Worm (Caenorhabditis elegans): ENCODE measurements around the gene gmeb-3.

Gene gmeb-3

DNA sequence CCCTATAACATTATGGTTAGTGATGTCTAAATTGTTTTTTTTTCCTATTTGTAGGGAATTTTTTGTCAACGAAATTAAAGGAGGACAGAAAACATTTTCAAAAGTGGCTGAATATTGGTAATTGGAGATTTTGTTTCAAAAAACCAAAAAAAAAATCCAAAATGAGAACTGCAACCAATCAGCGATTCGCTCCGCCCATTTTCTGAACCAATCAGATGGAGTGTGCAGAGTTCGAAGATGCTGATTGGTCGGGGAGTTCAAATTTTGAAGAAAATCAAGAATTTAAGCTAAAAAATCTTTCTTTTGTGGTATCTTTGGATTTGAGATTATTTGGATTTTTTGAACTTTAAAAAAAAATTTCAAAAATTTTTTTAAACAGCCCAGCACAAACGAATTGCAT, 30.1 kb downstream of the gmeb-3 start (continued):
- TF ChIP-seq rnt-1 (tag; optimal IDR thresholded peaks at IDR 0.05) = no peak

DNA sequence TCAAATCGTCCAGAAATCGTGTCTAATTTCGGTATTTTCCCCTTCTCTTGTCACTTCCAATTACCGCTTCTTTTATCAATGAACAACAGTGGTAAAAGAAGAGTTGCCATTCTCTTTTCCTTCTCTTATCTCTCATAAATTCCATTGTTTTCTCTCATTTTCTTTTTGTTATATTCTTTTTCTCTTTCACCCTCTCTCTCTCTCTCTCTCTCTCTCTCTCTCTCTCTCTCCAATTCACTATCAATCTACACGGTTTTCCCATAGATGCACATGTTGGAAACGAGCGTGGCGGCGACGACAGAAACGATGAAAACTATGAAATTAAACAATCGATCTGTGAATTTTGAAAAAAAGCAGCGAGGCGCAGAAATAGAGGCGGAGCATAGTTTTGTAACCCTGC, 30.9 kb downstream of the gmeb-3 start:
- no peak for TF ChIP-seq ceh-82 (tag; optimal IDR thresholded peaks at IDR 0.05)
- TF ChIP-seq mab-9 (GFP tag; IDR thresholded peaks at IDR 0.05) = no peak
- no peak for TF ChIP-seq zag-1 (tag; optimal IDR thresholded peaks at IDR 0.05)
- TF ChIP-seq skn-1 (tag; optimal IDR thresholded peaks at IDR 0.05) = no peak
- no peak for TF ChIP-seq Y116A8C.19 (tag; optimal IDR thresholded peaks at IDR 0.05; ENCODE audit: borderline replicate concordance)
- TF ChIP-seq sptf-1 (tag; optimal IDR thresholded peaks at IDR 0.05) = no peak
- no peak for TF ChIP-seq pax-3 (tag; optimal IDR thresholded peaks at IDR 0.05)
- no peak for TF ChIP-seq lir-3 (tag; optimal IDR thresholded peaks at IDR 0.05; ENCODE audit: poor library complexity)
- TF ChIP-seq egl-13 (tag; optimal IDR thresholded peaks at IDR 0.05) = no peak
- TF ChIP-seq lin-13 (GFP tag; optimal IDR thresholded peaks at IDR 0.05) = no peak
- TF ChIP-seq pqm-1 (tag; optimal IDR thresholded peaks at IDR 0.05) = no peak
- no peak for TF ChIP-seq tlp-1 (tag; optimal IDR thresholded peaks at IDR 0.05)
- TF ChIP-seq irx-1 (tag; optimal IDR thresholded peaks at IDR 0.05) = no peak
- peak; percentile 7 for TF ChIP-seq pag-3 (tag; optimal IDR thresholded peaks at IDR 0.05; ENCODE audit: borderline replicate concordance, insufficient read depth)
- no peak for TF ChIP-seq hpl-2 (GFP tag; optimal IDR thresholded peaks at IDR 0.05)
- TF ChIP-seq efl-1 (optimal IDR thresholded peaks at IDR 0.05) = peak; percentile 12 to 22
- TF ChIP-seq efl-1 (GFP tag; optimal IDR thresholded peaks at IDR 0.05 in 1 of 2) = peak in 1 of 2 experiments; percentile 83
- no peak for TF ChIP-seq ces-1 (GFP tag; optimal IDR thresholded peaks at IDR 0.05)
- peak; percentile 63 for TF ChIP-seq lin-14 (GFP tag; optimal IDR thresholded peaks at IDR 0.05)
- peak; percentile 60 for TF ChIP-seq snu-23 (GFP tag; optimal IDR thresholded peaks at IDR 0.05)
- peak; percentile 65 for TF ChIP-seq blmp-1 (tag; optimal IDR thresholded peaks at IDR 0.05)
- TF ChIP-seq nhr-71 (tag; optimal IDR thresholded peaks at IDR 0.05) = peak; percentile 55
- no peak for TF ChIP-seq C34B4.2 (tag; optimal IDR thresholded peaks at IDR 0.05)
- TF ChIP-seq ceh-88 (GFP tag; IDR thresholded peaks at IDR 0.05) = no peak
- no peak for TF ChIP-seq ceh-63 (GFP tag; optimal IDR thresholded peaks at IDR 0.05)
- no peak for TF ChIP-seq C04F5.9 (tag; optimal IDR thresholded peaks at IDR 0.05)
- peak in 1 of 2 experiments; percentile 66 for TF ChIP-seq lin-35 (GFP tag; optimal IDR thresholded peaks at IDR 0.05)
- TF ChIP-seq efl-3 (GFP tag; optimal IDR thresholded peaks at IDR 0.05) = no peak
- TF ChIP-seq C16A3.4 (tag; optimal IDR thresholded peaks at IDR 0.05) = no peak
- TF ChIP-seq dsc-1 (tag; optimal IDR thresholded peaks at IDR 0.05) = no peak
- TF ChIP-seq unc-130 (tag; optimal IDR thresholded peaks at IDR 0.05) = no peak
- TF ChIP-seq fkh-10 (GFP tag; optimal IDR thresholded peaks at IDR 0.05) = no peak
- TF ChIP-seq dpl-1 (GFP tag; optimal IDR thresholded peaks at IDR 0.05) = no peak
- no peak for TF ChIP-seq mdl-1 (tag; optimal IDR thresholded peaks at IDR 0.05)
- peak; percentile 45 for TF ChIP-seq nhr-90 (tag; optimal IDR thresholded peaks at IDR 0.05; ENCODE audit: poor library complexity)
- TF ChIP-seq ama-1 (optimal IDR thresholded peaks at IDR 0.05) = peak; percentile 12
- no peak for TF ChIP-seq rnt-1 (tag; optimal IDR thresholded peaks at IDR 0.05)
- TF ChIP-seq ets-5 (GFP tag; IDR thresholded peaks at IDR 0.05) = no peak
- TF ChIP-seq ztf-11 (tag; optimal IDR thresholded peaks at IDR 0.05) = no peak
- TF ChIP-seq nhr-20 (tag; optimal IDR thresholded peaks at IDR 0.05) = peak; percentile 57
- TF ChIP-seq lsy-2 (tag; optimal IDR thresholded peaks at IDR 0.05) = peak; percentile 38 to 40
- TF ChIP-seq fkh-8 (tag; optimal IDR thresholded peaks at IDR 0.05) = no peak
- TF ChIP-seq unc-62 (GFP tag; optimal IDR thresholded peaks at IDR 0.05) = no peak
- TF ChIP-seq elt-3 (tag; optimal IDR thresholded peaks at IDR 0.05) = peak in 4 of 6 experiments; percentile 29 to 75 (median 49)
- no peak for TF ChIP-seq ceh-8 (GFP tag; optimal IDR thresholded peaks at IDR 0.05)
- TF ChIP-seq isw-1 (GFP tag; IDR thresholded peaks at IDR 0.05) = no peak
- TF ChIP-seq nhr-19 (GFP tag; conservative IDR thresholded peaks at IDR 0.05) = peak; percentile 44
- peak; percentile 21 for TF ChIP-seq tbx-2 (tag; optimal IDR thresholded peaks at IDR 0.05)
- TF ChIP-seq unc-86 (tag; optimal IDR thresholded peaks at IDR 0.05) = no peak
- no peak for TF ChIP-seq ztf-4 (tag; optimal IDR thresholded peaks at IDR 0.05)
- TF ChIP-seq nhr-237 (tag; optimal IDR thresholded peaks at IDR 0.05) = no peak
